Worm (Caenorhabditis elegans) whole organism, L3 larva: ENCODE data around the gene sru-7.

Experiments used
- aly-2 ChIP-seq: fragments of 150-350 bp; optimal IDR thresholded peaks from 2 replicates; lab custom pipeline; 2014; ENCODE audit warnings: missing biosample characterization, missing genetic modification characterization
- ceh-28 ChIP-seq: fragments of 150-350 bp; optimal IDR thresholded peaks from 2 replicates; lab custom pipeline; 2014; ENCODE audit warnings: missing biosample characterization, missing genetic modification reagents, missing genetic modification characterization
- elt-3 ChIP-seq, 3 experiments: fragments of 150-350 bp in 1 of 3; sonication (generic microtip) in 2 of 3; optimal IDR thresholded peaks; 2 replicates in 2 of 3; 4 replicates in 1 of 3; lab custom pipeline; 2014 to 2017; ENCODE audit warnings: missing biosample characterization in 3 of 3, missing genetic modification characterization in 3 of 3
- jun-1 ChIP-seq: fragments of 150-350 bp; optimal IDR thresholded peaks from 2 replicates; lab custom pipeline; 2014; ENCODE audit warnings: missing biosample characterization, missing genetic modification reagents, missing genetic modification characterization
- lin-39 ChIP-seq: fragments of 150-350 bp; optimal IDR thresholded peaks from 2 replicates; lab custom pipeline; 2018; ENCODE audit warnings: missing biosample characterization, missing genetic modification reagents, missing genetic modification characterization
- ztf-11 ChIP-seq: fragments of 150-350 bp; optimal IDR thresholded peaks from 2 replicates; lab custom pipeline; 2014; ENCODE audit warnings: missing biosample characterization, missing genetic modification characterization

DNA sequence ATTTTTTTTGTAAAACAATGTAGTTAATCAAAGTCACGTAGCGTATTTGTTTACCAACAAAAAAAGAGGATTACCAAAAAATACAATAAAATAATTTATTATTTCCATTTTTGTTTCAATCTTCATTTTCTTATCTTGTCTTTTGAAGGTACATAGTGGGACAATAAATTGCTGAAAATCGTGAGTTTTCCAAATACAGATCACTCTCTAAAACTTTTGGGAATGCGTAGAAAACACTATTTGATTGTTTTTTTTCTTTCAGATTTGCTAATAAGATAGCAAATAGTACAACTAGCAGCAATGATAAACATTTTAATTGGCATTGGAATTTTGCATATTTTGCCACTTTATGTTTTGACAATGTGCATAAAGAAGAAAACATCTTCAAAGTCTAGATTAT, 9.0 kb downstream of the sru-7 start, which contains the start of gene C28C12.1:
- TF ChIP-seq ceh-28 (tag; lab: Kevin White, UChicago), result no peak
- no peak for TF ChIP-seq ztf-11 (tag; lab: Kevin White, UChicago)
- no peak for TF ChIP-seq aly-2 (tag; lab: Kevin White, UChicago)
- no peak for TF ChIP-seq lin-39 (tag; lab: Kevin White, UChicago)
- no peak for TF ChIP-seq elt-3 (tag; optimal IDR thresholded peaks at IDR 0.05; lab: Kevin White, UChicago)
- TF ChIP-seq jun-1 (tag; lab: Kevin White, UChicago), result no peak
